Fruit fly (Drosophila melanogaster): Measurements from ENCODE around the gene CG10958.
A peak's percentile ranks its signal among the peaks of the same experiment; 100 is the strongest.

CG10958 gene

dm6 chrX:8091017-8091620 is 41.0 kb upstream of the CG10958 start (continued):
- TF ChIP-seq CG5180 (GFP tag; optimal IDR thresholded peaks at IDR 0.05), result peak; percentile 88
- TF ChIP-seq E2f1 (GFP tag; IDR thresholded peaks at IDR 0.05), result peak; percentile 98
- peak; percentile 98 for TF ChIP-seq CG32772 (GFP tag; IDR thresholded peaks at IDR 0.05)
- peak; percentile 91 for TF ChIP-seq CG4854 (GFP tag; optimal IDR thresholded peaks at IDR 0.05)
- TF ChIP-seq nau (GFP tag; optimal IDR thresholded peaks at IDR 0.05), result peak; percentile 95
- TF ChIP-seq Lim3 (GFP tag; IDR thresholded peaks at IDR 0.05), result peak; percentile 94
- TF ChIP-seq jing (GFP tag; optimal IDR thresholded peaks at IDR 0.05), result peak; percentile 91
- peak; percentile 96 for TF ChIP-seq C15 (GFP tag; IDR thresholded peaks at IDR 0.05)
- TF ChIP-seq CG8359 (GFP tag; optimal IDR thresholded peaks at IDR 0.05; ENCODE audit: borderline replicate concordance), result peak; percentile 89
- TF ChIP-seq Abd-B (GFP tag; optimal IDR thresholded peaks at IDR 0.05), result peak; percentile 89
- peak; percentile 98 for TF ChIP-seq CG2889 (GFP tag; IDR thresholded peaks at IDR 0.05)
- peak; percentile 95 for TF ChIP-seq CG11504 (tag; optimal IDR thresholded peaks at IDR 0.05)
- TF ChIP-seq Antp (GFP tag; optimal IDR thresholded peaks at IDR 0.05), result peak; percentile 81
- peak; percentile 98 for TF ChIP-seq B-H1 (GFP tag; IDR thresholded peaks at IDR 0.05)
- TF ChIP-seq nmo (GFP tag; optimal IDR thresholded peaks at IDR 0.05), result peak; percentile 94
- TF ChIP-seq CG1603 (tag; optimal IDR thresholded peaks at IDR 0.05), result peak; percentile 95
- TF ChIP-seq CG9876 (GFP tag; optimal IDR thresholded peaks at IDR 0.05), result peak; percentile 50
- peak; percentile 92 for TF ChIP-seq sqz (GFP tag; optimal IDR thresholded peaks at IDR 0.05)
- TF ChIP-seq CG11695 (GFP tag; IDR thresholded peaks at IDR 0.05), result peak; percentile 98
- TF ChIP-seq CG3281 (GFP tag; optimal IDR thresholded peaks at IDR 0.05), result peak; percentile 96
- peak; percentile 65 for TF ChIP-seq NC2α (GFP tag; optimal IDR thresholded peaks at IDR 0.05)
- peak; percentile 91 for TF ChIP-seq CG10654 (GFP tag; optimal IDR thresholded peaks at IDR 0.05)
- TF ChIP-seq CG6791 (GFP tag; IDR thresholded peaks at IDR 0.05; ENCODE audit: partially characterized antibody), result no peak
- peak in 1 of 2 experiments; percentile 64 for TF ChIP-seq Dfd (GFP tag; optimal IDR thresholded peaks at IDR 0.05)
- peak; percentile 97 for TF ChIP-seq oc (tag; optimal IDR thresholded peaks at IDR 0.05)
- peak; percentile 91 for TF ChIP-seq CG30431 (GFP tag; optimal IDR thresholded peaks at IDR 0.05)
- TF ChIP-seq gcm2 (GFP tag; optimal IDR thresholded peaks at IDR 0.05), result peak; percentile 95
- no peak for TF ChIP-seq D (optimal IDR thresholded peaks at IDR 0.05)
- TF ChIP-seq D (GFP tag; optimal IDR thresholded peaks at IDR 0.05), result peak; percentile 93
- peak; percentile 80 for TF ChIP-seq CG13624 (GFP tag; optimal IDR thresholded peaks at IDR 0.05)
- TF ChIP-seq CG32532 (GFP tag; IDR thresholded peaks at IDR 0.05), result peak; percentile 99
- TF ChIP-seq CG8089 (GFP tag; optimal IDR thresholded peaks at IDR 0.05), result peak; percentile 76
- TF ChIP-seq CG2875 (GFP tag; optimal IDR thresholded peaks at IDR 0.05), result peak; percentile 95
- peak; percentile 74 for TF ChIP-seq CG10565 (GFP tag; optimal IDR thresholded peaks at IDR 0.05)
- TF ChIP-seq ci (GFP tag; IDR thresholded peaks at IDR 0.05), result peak; percentile 99
- peak; percentile 99 for TF ChIP-seq stc (GFP tag; IDR thresholded peaks at IDR 0.05)
- 0 out of 2 replicates have a peak, but pooled peaks have one; percentile 8 for TF ChIP-seq tna (GFP tag; IDR thresholded peaks at IDR 0.05; ENCODE audit: partially characterized antibody)
- peak; percentile 99 for TF ChIP-seq so (GFP tag; IDR thresholded peaks at IDR 0.05)
- TF ChIP-seq odd (GFP tag; optimal IDR thresholded peaks at IDR 0.05), result peak; percentile 95
- no peak for TF ChIP-seq hb (GFP tag; IDR thresholded peaks at IDR 0.05; ENCODE audit: partially characterized antibody)
- peak; percentile 65 for TF ChIP-seq CG13287 (GFP tag; IDR thresholded peaks at IDR 0.05; ENCODE audit: partially characterized antibody)
- peak; percentile 97 for TF ChIP-seq CG8924 (tag; optimal IDR thresholded peaks at IDR 0.05)
- TF ChIP-seq tio (GFP tag; optimal IDR thresholded peaks at IDR 0.05), result peak; percentile 87
- peak; percentile 79 for TF ChIP-seq NK7.1 (GFP tag; optimal IDR thresholded peaks at IDR 0.05)
- TF ChIP-seq otp (GFP tag; IDR thresholded peaks at IDR 0.05), result peak; percentile 99
- TF ChIP-seq Deaf1 (tag; optimal IDR thresholded peaks at IDR 0.05), result peak; percentile 78
- TF ChIP-seq amos (GFP tag; IDR thresholded peaks at IDR 0.05; ENCODE audit: partially characterized antibody), result no peak
- TF ChIP-seq CkIIα-i1 (GFP tag; IDR thresholded peaks at IDR 0.05), result peak; percentile 96
- TF ChIP-seq CG17385 (GFP tag; optimal IDR thresholded peaks at IDR 0.05), result peak; percentile 95
- TF ChIP-seq cg (GFP tag; optimal IDR thresholded peaks at IDR 0.05), result peak; percentile 89

Measured in whole organism, embryonic.